Fruit fly (Drosophila melanogaster) whole organism, wandering third instar larva: ENCODE measurements around the gene santa-maria.

Experiments
- CG9705 ChIP-seq: fragments of 200-800 bp; sonication (Bioruptor generic); optimal IDR thresholded peaks from 2 replicates; lab custom pipeline; 2018; ENCODE audit warnings: missing biosample characterization, mild to moderate bottlenecking, missing genetic modification characterization
- Hr83 ChIP-seq: fragments of 200-300 bp; sonication (Bioruptor generic); optimal IDR thresholded peaks from 2 replicates; lab custom pipeline; 2016; ENCODE audit warnings: missing biosample characterization, mild to moderate bottlenecking, missing genetic modification characterization, moderate library complexity; ENCODE audit not compliant: poor library complexity, severe bottlenecking
- Myc ChIP-seq: fragments of >200 bp; optimal IDR thresholded peaks from 2 replicates; lab custom pipeline; 2017
- dmrt93B ChIP-seq: fragments of 200-800 bp; sonication (Bioruptor generic); optimal IDR thresholded peaks from 2 replicates; lab custom pipeline; 2018; ENCODE audit warnings: missing biosample characterization, mild to moderate bottlenecking, missing genetic modification characterization
- foxo ChIP-seq, 2 experiments: fragments of 200-800 bp; sonication (Bioruptor generic); optimal IDR thresholded peaks; 2 replicates in 1 of 2; 3 replicates in 1 of 2; lab custom pipeline; 2016 to 2017; ENCODE audit warnings: missing biosample characterization in 2 of 2, missing genetic modification characterization in 2 of 2
- fru ChIP-seq: fragments of 200-800 bp; sonication (Bioruptor generic); optimal IDR thresholded peaks from 3 replicates; lab custom pipeline; 2016; ENCODE audit warnings: missing biosample characterization, mild to moderate bottlenecking, missing genetic modification characterization
- lola ChIP-seq: fragments of >200 bp; optimal IDR thresholded peaks from 2 replicates; lab custom pipeline; 2017; ENCODE audit warnings: missing biosample characterization, missing genetic modification characterization
- psq ChIP-seq: fragments of 200-800 bp; sonication (Bioruptor generic); optimal IDR thresholded peaks from 3 replicates; lab custom pipeline; 2017; ENCODE audit warnings: missing biosample characterization, mild to moderate bottlenecking, missing genetic modification characterization, moderate library complexity
- rgr ChIP-seq: fragments of 200-800 bp; sonication (Bioruptor generic); optimal IDR thresholded peaks from 3 replicates; lab custom pipeline; 2016; ENCODE audit warnings: missing biosample characterization, mild to moderate bottlenecking, missing genetic modification characterization
- sv ChIP-seq: fragments of 200-800 bp; sonication (Bioruptor generic); optimal IDR thresholded peaks from 3 replicates; lab custom pipeline; 2016; ENCODE audit warnings: missing biosample characterization, missing genetic modification characterization

- no peak for TF ChIP-seq psq (GFP tag; lab: Kevin White, UChicago)
- TF ChIP-seq CG9705, result no peak
- TF ChIP-seq fru (GFP tag; lab: Kevin White, UChicago), result no peak
- TF ChIP-seq Myc (lab: Kevin White, UChicago), result no peak
- TF ChIP-seq dmrt93B (GFP tag; lab: Kevin White, UChicago), result no peak
- no peak for TF ChIP-seq Hr83 (GFP tag; lab: Kevin White, UChicago)
- no peak for TF ChIP-seq lola (GFP tag; lab: Kevin White, UChicago)
- no peak for TF ChIP-seq rgr
- TF ChIP-seq foxo (GFP tag; optimal IDR thresholded peaks at IDR 0.05; lab: Kevin White, UChicago), result no peak
- TF ChIP-seq sv (GFP tag; lab: Kevin White, UChicago), result no peak
Measured at dm6 chr2L:7409602-7410001, 41.4 kb downstream of the santa-maria start, which contains the start of gene CG5181.
